Fruit fly (Drosophila melanogaster): ENCODE results near the gene Sfxn1-3.

Sfxn1-3 gene

dm6 chr3R:4428585-4429464 is 50.4 kb downstream of the Sfxn1-3 start, which contains the start of gene srl:
Gene srl, minus strand, starts transcription at chr3R:4429335.
- TF ChIP-seq CG16815 (GFP tag; optimal IDR thresholded peaks at IDR 0.05): no peak
- no peak for TF ChIP-seq Six4 (GFP tag; optimal IDR thresholded peaks at IDR 0.05)
- no peak for TF ChIP-seq maf-S (GFP tag; optimal IDR thresholded peaks at IDR 0.05)
- peak; percentile 29 for TF ChIP-seq D (optimal IDR thresholded peaks at IDR 0.05)
- TF ChIP-seq D (GFP tag; optimal IDR thresholded peaks at IDR 0.05): no peak
- no peak for TF ChIP-seq CG3726 (GFP tag; IDR thresholded peaks at IDR 0.05)
- peak; percentile 42 for TF ChIP-seq wek (GFP tag; optimal IDR thresholded peaks at IDR 0.05)
- TF ChIP-seq CG11723 (GFP tag; optimal IDR thresholded peaks at IDR 0.05): no peak
- TF ChIP-seq Dp (GFP tag; optimal IDR thresholded peaks at IDR 0.05): peak; percentile 78
- TF ChIP-seq repo (GFP tag; optimal IDR thresholded peaks at IDR 0.05): no peak
- no peak for TF ChIP-seq exex (tag; optimal IDR thresholded peaks at IDR 0.05)
- no peak for TF ChIP-seq CG7556 (GFP tag; optimal IDR thresholded peaks at IDR 0.05)
- peak; percentile 74 for TF ChIP-seq nerfin-1 (tag; optimal IDR thresholded peaks at IDR 0.05)
- TF ChIP-seq ftz-f1 (GFP tag; optimal IDR thresholded peaks at IDR 0.05): peak; percentile 86
- peak; percentile 95 for TF ChIP-seq MESR4 (GFP tag; optimal IDR thresholded peaks at IDR 0.05)
- TF ChIP-seq Drgx (GFP tag; IDR thresholded peaks at IDR 0.05): no peak
- TF ChIP-seq seq (GFP tag; IDR thresholded peaks at IDR 0.05): no peak
- TF ChIP-seq Xbp1 (GFP tag; optimal IDR thresholded peaks at IDR 0.05): no peak
- no peak for TF ChIP-seq az2 (GFP tag; optimal IDR thresholded peaks at IDR 0.05)
- TF ChIP-seq Myb (GFP tag; optimal IDR thresholded peaks at IDR 0.05): peak; percentile 23
- TF ChIP-seq CG1602 (GFP tag; optimal IDR thresholded peaks at IDR 0.05): no peak
- TF ChIP-seq gt (GFP tag; IDR thresholded peaks at IDR 0.05): no peak
- TF ChIP-seq CG31365 (tag; optimal IDR thresholded peaks at IDR 0.05): no peak
- TF ChIP-seq pnt (GFP tag; optimal IDR thresholded peaks at IDR 0.05): no peak
- no peak for TF ChIP-seq CG13424 (tag; optimal IDR thresholded peaks at IDR 0.05)
- TF ChIP-seq NFAT (GFP tag; IDR thresholded peaks at IDR 0.05): no peak
- TF ChIP-seq CG1792 (GFP tag; optimal IDR thresholded peaks at IDR 0.05): no peak
- TF ChIP-seq Neu2 (GFP tag; optimal IDR thresholded peaks at IDR 0.05; ENCODE audit: borderline replicate concordance): no peak
- TF ChIP-seq prd (optimal IDR thresholded peaks at IDR 0.05): no peak
- no peak for TF ChIP-seq prd (GFP tag; IDR thresholded peaks at IDR 0.05)
- TF ChIP-seq CG2199 (GFP tag; IDR thresholded peaks at IDR 0.05): peak; percentile 85; the same call in 2 of the 3 replicates
- no peak for TF ChIP-seq Dref (GFP tag; IDR thresholded peaks at IDR 0.05)
- no peak for TF ChIP-seq CG10147 (GFP tag; optimal IDR thresholded peaks at IDR 0.05)
- TF ChIP-seq NC2β (GFP tag; optimal IDR thresholded peaks at IDR 0.05): peak; percentile 29
- TF ChIP-seq sens (GFP tag): peak; percentile 80
- no peak for TF ChIP-seq schlank (tag; optimal IDR thresholded peaks at IDR 0.05)
- TF ChIP-seq Max (GFP tag; optimal IDR thresholded peaks at IDR 0.05): peak; percentile 85
- no peak for TF ChIP-seq HHEX (GFP tag; optimal IDR thresholded peaks at IDR 0.05)
- TF ChIP-seq CG31441 (GFP tag; IDR thresholded peaks at IDR 0.05): no peak
- TF ChIP-seq CG6254 (GFP tag; optimal IDR thresholded peaks at IDR 0.05): no peak
- 0 out of 2 replicates have a peak, but pooled peaks have one; percentile 25 for TF ChIP-seq Bgb (GFP tag; IDR thresholded peaks at IDR 0.05; ENCODE audit: partially characterized antibody)
- peak; percentile 25 for TF ChIP-seq Fer1 (GFP tag; optimal IDR thresholded peaks at IDR 0.05)
- TF ChIP-seq CG8089 (GFP tag; optimal IDR thresholded peaks at IDR 0.05): no peak
- TF ChIP-seq CG11560 (tag; IDR thresholded peaks at IDR 0.05): no peak
- TF ChIP-seq CG15696 (tag; optimal IDR thresholded peaks at IDR 0.05): no peak
- no peak for TF ChIP-seq ewg (GFP tag; optimal IDR thresholded peaks at IDR 0.05)
- TF ChIP-seq CG12391 (tag; optimal IDR thresholded peaks at IDR 0.05): no peak
- no peak for TF ChIP-seq CG14441 (GFP tag; IDR thresholded peaks at IDR 0.05)
- TF ChIP-seq Dfd (GFP tag; optimal IDR thresholded peaks at IDR 0.05): no peak
- no peak for TF ChIP-seq C15 (GFP tag; IDR thresholded peaks at IDR 0.05)
